Worm (Caenorhabditis elegans) whole organism, L4 larva: Measurements from ENCODE around the gene H41C03.1.

Experiments
- F49E8.2 ChIP-seq: sonication (generic microtip); optimal IDR thresholded peaks from 2 replicates; lab custom pipeline; 2016; ENCODE audit warnings: missing compliant biosample characterization, mild to moderate bottlenecking, missing genetic modification characterization, borderline replicate concordance
- ceh-28 ChIP-seq: fragments of 150-350 bp; optimal IDR thresholded peaks from 2 replicates; lab custom pipeline; 2014; ENCODE audit warnings: missing biosample characterization, missing genetic modification reagents, missing genetic modification characterization
- cey-2 ChIP-seq: sonication (generic microtip); optimal IDR thresholded peaks from 3 replicates; lab custom pipeline; 2017; ENCODE audit warnings: missing genetic modification characterization, mild to moderate bottlenecking, missing compliant biosample characterization, antibody characterized with exemption, borderline replicate concordance; ENCODE audit not compliant: insufficient read depth
- ctbp-1 ChIP-seq: fragments of 200-800 bp; sonication (Bioruptor generic); IDR thresholded peaks from 2 replicates; pipeline ENCODE4 v1.3.6; 2022; ENCODE audit warnings: missing genetic modification reagents, missing genetic modification characterization, missing compliant biosample characterization
- daf-16 ChIP-seq, 3 experiments: sonication (generic microtip); optimal IDR thresholded peaks; 2 replicates each; lab custom pipeline; 2016 to 2017; ENCODE audit warnings: missing genetic modification characterization in 3 of 3, missing genetic modification reagents in 3 of 3, mild to moderate bottlenecking in 2 of 3, missing compliant biosample characterization in 2 of 3, missing biosample characterization in 1 of 3, moderate library complexity in 1 of 3
- dmd-8 ChIP-seq: fragments of 200-800 bp; sonication (Bioruptor generic); IDR thresholded peaks from 2 replicates; pipeline ENCODE4 v1.3.6; 2022; ENCODE audit warnings: missing genetic modification characterization, missing compliant biosample characterization
- dve-1 ChIP-seq: sonication (generic microtip); optimal IDR thresholded peaks from 2 replicates; lab custom pipeline; 2017; ENCODE audit warnings: antibody characterized with exemption, mild to moderate bottlenecking, missing genetic modification characterization, missing compliant biosample characterization; ENCODE audit not compliant: insufficient read depth
- fkh-10 ChIP-seq: fragments of 150-350 bp; optimal IDR thresholded peaks from 2 replicates; lab custom pipeline; 2014; ENCODE audit warnings: missing biosample characterization, missing genetic modification reagents, missing genetic modification characterization
- gei-8 ChIP-seq: fragments of 200-800 bp; sonication (Bioruptor generic); optimal IDR thresholded peaks from 2 replicates; lab custom pipeline; 2018; ENCODE audit warnings: mild to moderate bottlenecking, missing genetic modification characterization, missing compliant biosample characterization
- jun-1 ChIP-seq: fragments of 150-350 bp; optimal IDR thresholded peaks from 2 replicates; lab custom pipeline; 2014; ENCODE audit warnings: missing biosample characterization, missing genetic modification reagents, missing genetic modification characterization
- lin-13 ChIP-seq: fragments of 150-350 bp; optimal IDR thresholded peaks from 2 replicates; lab custom pipeline; 2014; ENCODE audit warnings: missing biosample characterization, missing genetic modification reagents, missing genetic modification characterization
- lin-38 ChIP-seq: fragments of 200-800 bp; sonication (Bioruptor generic); IDR thresholded peaks from 2 replicates; pipeline ENCODE4 v1.3.6; 2022; ENCODE audit warnings: missing genetic modification reagents, missing genetic modification characterization, missing compliant biosample characterization
- lsy-2 ChIP-seq, 2 experiments: fragments of 150-350 bp in 1 of 2; sonication (generic microtip) in 1 of 2; optimal IDR thresholded peaks; 2 replicates each; lab custom pipeline; 2014 to 2017; ENCODE audit warnings: missing biosample characterization in 2 of 2, missing genetic modification characterization in 2 of 2
- mes-2 ChIP-seq: sonication (generic microtip); optimal IDR thresholded peaks from 2 replicates; lab custom pipeline; 2016; ENCODE audit warnings: missing genotype, mild to moderate bottlenecking, missing genetic modification characterization, missing compliant biosample characterization; ENCODE audit not compliant: poor library complexity, severe bottlenecking
- nhr-10 ChIP-seq: fragments of 150-350 bp; optimal IDR thresholded peaks from 2 replicates; lab custom pipeline; 2014; ENCODE audit warnings: missing biosample characterization, missing genetic modification characterization
- nhr-25 ChIP-seq: sonication (generic microtip); optimal IDR thresholded peaks from 2 replicates; lab custom pipeline; 2017; ENCODE audit warnings: missing genetic modification characterization, mild to moderate bottlenecking, missing compliant biosample characterization, antibody characterized with exemption, moderate library complexity, borderline replicate concordance; ENCODE audit not compliant: insufficient read depth
- nhr-28 ChIP-seq: fragments of 150-350 bp; optimal IDR thresholded peaks from 2 replicates; lab custom pipeline; 2014; ENCODE audit warnings: missing biosample characterization, missing genetic modification characterization
- nhr-42 ChIP-seq: fragments of 200-800 bp; sonication (Bioruptor generic); IDR thresholded peaks from 2 replicates; pipeline ENCODE4 v1.3.6; 2022; ENCODE audit warnings: missing genetic modification characterization, missing compliant biosample characterization
- nhr-6 ChIP-seq: fragments of 150-350 bp; optimal IDR thresholded peaks from 2 replicates; lab custom pipeline; 2014; ENCODE audit warnings: missing biosample characterization, missing genetic modification characterization
- php-3 ChIP-seq: fragments of 200-800 bp; sonication (Bioruptor generic); IDR thresholded peaks from 2 replicates; pipeline ENCODE4 v1.3.6; 2022; ENCODE audit warnings: missing genetic modification reagents, missing genetic modification characterization, missing compliant biosample characterization
- pqm-1 ChIP-seq: sonication (generic microtip); optimal IDR thresholded peaks from 2 replicates; lab custom pipeline; 2017; ENCODE audit warnings: missing biosample characterization, missing genetic modification characterization
- set-16 ChIP-seq: fragments of 200-800 bp; sonication (Bioruptor generic); IDR thresholded peaks from 2 replicates; pipeline ENCODE4 v1.3.6; 2022; ENCODE audit warnings: missing genetic modification reagents, missing genetic modification characterization, missing compliant biosample characterization
- snpc-1.2 ChIP-seq: fragments of 200-800 bp; sonication (Bioruptor generic); IDR thresholded peaks from 2 replicates; pipeline ENCODE4 v1.3.6; 2022; ENCODE audit warnings: missing genetic modification reagents, missing genetic modification characterization, missing compliant biosample characterization
- unc-62 ChIP-seq, 3 experiments: fragments of 150-350 bp in 1 of 3; sonication (generic microtip); optimal IDR thresholded peaks in 2 of 3; peaks in 1 of 3; 1 replicate in 1 of 3; 2 replicates in 2 of 3; lab custom pipeline; 2014 to 2017; ENCODE audit warnings: missing biosample characterization in 3 of 3, missing genetic modification characterization in 3 of 3, missing genetic modification reagents in 3 of 3, missing genotype in 1 of 3

Gene H41C03.1

ce11 chrII:5846181-5846580 lies 8.0 kb upstream of the H41C03.1 start:
- TF ChIP-seq nhr-10 (tag; lab: Kevin White, UChicago): no peak
- no peak for TF ChIP-seq ceh-28 (tag; lab: Kevin White, UChicago)
- no peak for TF ChIP-seq ctbp-1
- TF ChIP-seq jun-1 (tag; lab: Kevin White, UChicago): no peak
- no peak for TF ChIP-seq lin-13 (GFP tag; lab: Kevin White, UChicago)
- no peak for TF ChIP-seq mes-2 (tag; lab: Kevin White, UChicago)
- TF ChIP-seq nhr-25 (tag; lab: Kevin White, UChicago): no peak
- TF ChIP-seq pqm-1 (tag; lab: Kevin White, UChicago): peak; percentile 12
- peak; percentile 34 for TF ChIP-seq dve-1 (tag; lab: Kevin White, UChicago)
- TF ChIP-seq nhr-28: peak; percentile 72
- no peak for TF ChIP-seq nhr-42 (GFP tag; lab: Robert Waterston, UW)
- TF ChIP-seq, all 104 proteins: peak for 3

ce11 chrII:5852007-5852406 lies 2.2 kb upstream of the H41C03.1 start, which contains the start of gene H41C03.2:
Gene H41C03.2, minus strand, starts transcription at chrII:5852107.
- TF ChIP-seq lin-38 (no peak), unc-62 (GFP tag; optimal IDR thresholded peaks at IDR 0.05 in 1 of 2; lab: Kevin White, UChicago) (peak in 1 of 2 experiments; percentile 75), unc-62 (tag; optimal IDR thresholded peaks at IDR 0.05; lab: Kevin White, UChicago) (no peak)

- peak; percentile 62 for TF ChIP-seq nhr-28
- no peak for TF ChIP-seq dmd-8 (GFP tag; lab: Robert Waterston, UW)
Measured at ce11 chrII:5853261-5853660, 961 bp upstream of the H41C03.1 start.

ce11 chrII:5858322-5858721 lies 4.1 kb downstream of the H41C03.1 start, which contains the start of gene F55C12.4:
Gene F55C12.4, minus strand, starts transcription at chrII:5858422.
- TF ChIP-seq gei-8 (GFP tag; lab: Kevin White, UChicago): no peak
- no peak for TF ChIP-seq snpc-1.2 (GFP tag; lab: Robert Waterston, UW)

- TF ChIP-seq fkh-10 (GFP tag; lab: Kevin White, UChicago): peak; percentile 87
- no peak for TF ChIP-seq php-3 (GFP tag; lab: Robert Waterston, UW)
- no peak for TF ChIP-seq set-16 (GFP tag; lab: Robert Waterston, UW)
- no peak for TF ChIP-seq nhr-25 (tag; lab: Kevin White, UChicago)
- no peak for TF ChIP-seq gei-8 (GFP tag; lab: Kevin White, UChicago)
- no peak for TF ChIP-seq F49E8.2 (tag; lab: Kevin White, UChicago)
- no peak for TF ChIP-seq cey-2 (tag; lab: Kevin White, UChicago)
Measured at ce11 chrII:5860621-5861020, 6.4 kb downstream of the H41C03.1 start.

- TF ChIP-seq daf-16 (GFP tag; optimal IDR thresholded peaks at IDR 0.05; lab: Kevin White, UChicago): no peak
- TF ChIP-seq daf-16 (tag; optimal IDR thresholded peaks at IDR 0.05; lab: Kevin White, UChicago): peak; percentile 64
- TF ChIP-seq nhr-28: peak; percentile 4
- no peak for TF ChIP-seq lsy-2 (tag; optimal IDR thresholded peaks at IDR 0.05; lab: Kevin White, UChicago)
- peak; percentile 7 for TF ChIP-seq nhr-6
Measured at ce11 chrII:5863893-5864292, 9.7 kb downstream of the H41C03.1 start, which contains the start of gene tag-234. Gene tag-234, plus strand, starts transcription at chrII:5864193.
